Fruit fly (Drosophila melanogaster) S2 (cell line): ENCODE results near the gene X11Lbeta.

Experiments used
- CG8478 ChIP-seq: fragments of >200 bp; optimal IDR thresholded peaks from 2 replicates; lab custom pipeline; 2018
- CTCF ChIP-seq, 2 experiments: fragments of >200 bp; optimal IDR thresholded peaks; 2 replicates each; lab custom pipeline; 2018

DNA sequence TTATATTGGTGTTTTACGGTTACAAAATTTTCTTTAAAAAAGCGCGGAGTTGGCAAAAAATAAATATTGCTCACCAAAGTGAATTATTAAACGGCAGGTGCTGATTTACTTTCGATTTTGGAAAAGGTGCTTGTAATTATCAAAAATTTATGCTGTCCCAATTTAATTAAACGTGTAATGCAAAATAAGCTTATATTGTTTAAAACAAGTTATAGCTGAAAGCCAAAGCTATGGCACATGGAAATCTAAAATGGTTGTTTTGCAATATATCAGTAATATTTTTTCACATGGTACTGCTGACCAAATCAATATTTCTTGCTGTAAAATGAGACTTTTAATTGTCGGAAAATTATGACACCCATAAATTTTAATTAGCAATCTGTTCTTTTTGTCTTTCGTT lies 41.4 kb upstream of the X11Lbeta start:
- TF ChIP-seq CG8478 (lab: Kevin White, UChicago), result no peak
- TF ChIP-seq CTCF (optimal IDR thresholded peaks at IDR 0.05; lab: Kevin White, UChicago), result no peak
